Worm (Caenorhabditis elegans): ENCODE data around the gene F58B4.7.

Gene F58B4.7

ce11 chrV:10965501-10965900 is 42.4 kb upstream of the F58B4.7 start, which contains the start of the genes ctf-4 and eef-1G (continued):
- TF ChIP-seq snpc-4 (tag; optimal IDR thresholded peaks at IDR 0.05) (peak; percentile 32), lim-7 (GFP tag; IDR thresholded peaks at IDR 0.05) (no peak), madf-5 (GFP tag; IDR thresholded peaks at IDR 0.05) (no peak), php-3 (GFP tag; IDR thresholded peaks at IDR 0.05) (peak; percentile 82), ceh-20 (GFP tag; IDR thresholded peaks at IDR 0.05) (peak; percentile 94), nhr-25 (tag; optimal IDR thresholded peaks at IDR 0.05; ENCODE audit: borderline replicate concordance, insufficient read depth) (peak; percentile 97), F37D6.2 (tag; optimal IDR thresholded peaks at IDR 0.05) (peak; percentile 86), lin-38 (GFP tag; IDR thresholded peaks at IDR 0.05) (peak; percentile 99), dmd-9 (GFP tag; IDR thresholded peaks at IDR 0.05) (peak; percentile 74), lir-3 (tag; optimal IDR thresholded peaks at IDR 0.05) (peak; percentile 6), pha-4 (GFP tag; IDR thresholded peaks at IDR 0.05) (peak; percentile 92), pha-4 (tag; optimal IDR thresholded peaks at IDR 0.05) (peak; percentile 100), skn-1 (tag; optimal IDR thresholded peaks at IDR 0.05) (no peak), tra-1 (GFP tag; IDR thresholded peaks at IDR 0.05) (peak; percentile 85; the same call in 1 of the 2 replicates), nhr-41 (GFP tag; IDR thresholded peaks at IDR 0.05) (0 out of 2 replicates have a peak, but pooled peaks have one; percentile 23), dpl-1 (GFP tag; optimal IDR thresholded peaks at IDR 0.05) (peak; percentile 98), zfp-2 (tag; optimal IDR thresholded peaks at IDR 0.05) (peak; percentile 84), nhr-6 (tag; optimal IDR thresholded peaks at IDR 0.05) (peak; percentile 97), tag-97 (GFP tag; IDR thresholded peaks at IDR 0.05) (no peak), spr-3 (GFP tag; optimal IDR thresholded peaks at IDR 0.05) (peak; percentile 66), ceh-82 (tag; optimal IDR thresholded peaks at IDR 0.05) (no peak), unc-62 (GFP tag; optimal IDR thresholded peaks at IDR 0.05 in 1 of 2) (peak in 1 of 2 experiments; percentile 97), unc-62 (tag; optimal IDR thresholded peaks at IDR 0.05) (no peak), unc-130 (GFP tag; optimal IDR thresholded peaks at IDR 0.05) (peak; percentile 84), mxl-2 (GFP tag; conservative IDR thresholded peaks at IDR 0.05) (no peak), mep-1 (tag; optimal IDR thresholded peaks at IDR 0.05) (peak; percentile 98), nhr-42 (GFP tag; IDR thresholded peaks at IDR 0.05) (peak; percentile 87; the same call in 1 of the 2 replicates), fkh-10 (GFP tag; optimal IDR thresholded peaks at IDR 0.05) (peak; percentile 87), snpc-1.2 (GFP tag; IDR thresholded peaks at IDR 0.05) (peak; percentile 71; the same call in 1 of the 2 replicates), F26F4.8 (GFP tag; conservative IDR thresholded peaks at IDR 0.05) (no peak), nhr-11 (tag; optimal IDR thresholded peaks at IDR 0.05) (peak; percentile 98), ama-1 (optimal IDR thresholded peaks at IDR 0.05) (peak; percentile 83)

- TF ChIP-seq nhr-42 (GFP tag; IDR thresholded peaks at IDR 0.05) (peak; percentile 65; the same call in 1 of the 2 replicates), lir-3 (tag; optimal IDR thresholded peaks at IDR 0.05) (no peak), dmd-9 (GFP tag; IDR thresholded peaks at IDR 0.05) (no peak), spr-1 (tag; optimal IDR thresholded peaks at IDR 0.05) (no peak), dve-1 (tag; optimal IDR thresholded peaks at IDR 0.05; ENCODE audit: insufficient read depth) (peak; percentile 52), dmd-6 (GFP tag; IDR thresholded peaks at IDR 0.05) (peak; percentile 58), nhr-77 (tag; optimal IDR thresholded peaks at IDR 0.05) (no peak), daf-19 (GFP tag; conservative IDR thresholded peaks at IDR 0.05) (0 out of 2 replicates have a peak, but pooled peaks have one; percentile 38), nhr-11 (tag; optimal IDR thresholded peaks at IDR 0.05) (peak; percentile 86), mdl-1 (tag; optimal IDR thresholded peaks at IDR 0.05) (peak in 1 of 2 experiments; percentile 2), hmg-1.1 (GFP tag; IDR thresholded peaks at IDR 0.05) (peak; percentile 64; the same call in 1 of the 2 replicates), ctbp-1 (GFP tag; IDR thresholded peaks at IDR 0.05) (peak; percentile 84), lin-13 (GFP tag; optimal IDR thresholded peaks at IDR 0.05) (peak; percentile 35), tag-97 (GFP tag; IDR thresholded peaks at IDR 0.05) (no peak), daf-16 (GFP tag; optimal IDR thresholded peaks at IDR 0.05) (peak in 1 of 2 experiments; percentile 87), daf-16 (tag; optimal IDR thresholded peaks at IDR 0.05) (peak; percentile 53), arid-1 (GFP tag; conservative IDR thresholded peaks at IDR 0.05) (0 out of 2 replicates have a peak, but pooled peaks have one; percentile 19), D1046.2 (GFP tag; IDR thresholded peaks at IDR 0.05) (0 out of 2 replicates have a peak, but pooled peaks have one; percentile 10), lsy-2 (tag; optimal IDR thresholded peaks at IDR 0.05) (peak; percentile 24 to 57), ama-1 (optimal IDR thresholded peaks at IDR 0.05) (peak; percentile 6), ceh-44 (GFP tag; IDR thresholded peaks at IDR 0.05) (no peak), set-16 (GFP tag; IDR thresholded peaks at IDR 0.05) (peak; percentile 45), duxl-1 (tag; optimal IDR thresholded peaks at IDR 0.05; ENCODE audit: poor library complexity) (no peak), lin-39 (tag; optimal IDR thresholded peaks at IDR 0.05) (no peak), rbr-2 (tag; optimal IDR thresholded peaks at IDR 0.05) (peak; percentile 65)
Measured at ce11 chrV:10961448-10961870, 38.3 kb upstream of the F58B4.7 start.
